Worm (Caenorhabditis elegans) whole organism, young adult: Measurements from ENCODE around the gene srx-76.

Source experiments
- F33H1.4 ChIP-seq: fragments of 200-800 bp; sonication (Bioruptor generic); IDR thresholded peaks from 2 replicates; pipeline ENCODE4 v1.3.6; 2022; ENCODE audit warnings: missing genetic modification reagents, missing genetic modification characterization, missing compliant biosample characterization
- F57A8.1 ChIP-seq: fragments of 200-800 bp; sonication (Bioruptor generic); optimal IDR thresholded peaks from 2 replicates; lab custom pipeline; 2018; ENCODE audit warnings: mild to moderate bottlenecking, missing genetic modification characterization, moderate library complexity, missing compliant biosample characterization
- atf-7 ChIP-seq: sonication (generic microtip); optimal IDR thresholded peaks from 2 replicates; lab custom pipeline; 2017; ENCODE audit warnings: mild to moderate bottlenecking, missing genetic modification characterization, missing compliant biosample characterization
- athp-1 ChIP-seq: sonication (generic microtip); optimal IDR thresholded peaks from 2 replicates; lab custom pipeline; 2017; ENCODE audit warnings: mild to moderate bottlenecking, missing genetic modification characterization, missing compliant biosample characterization
- attf-5 ChIP-seq: fragments of 200-800 bp; sonication (Bioruptor generic); optimal IDR thresholded peaks from 2 replicates; lab custom pipeline; 2018; ENCODE audit warnings: mild to moderate bottlenecking, missing genetic modification characterization, missing compliant biosample characterization
- cebp-1 ChIP-seq, 2 experiments: fragments of 200-800 bp in 1 of 2; sonication (Bioruptor generic) in 1 of 2; sonication (generic microtip) in 1 of 2; IDR thresholded peaks in 1 of 2; optimal IDR thresholded peaks in 1 of 2; 2 replicates each; pipeline versions ENCODE4 v1.3.6 to Lab custom; 2017 to 2022; ENCODE audit warnings: missing compliant biosample characterization in 2 of 2, missing genetic modification characterization in 2 of 2, mild to moderate bottlenecking in 1 of 2, missing genetic modification reagents in 1 of 2, moderate library complexity in 1 of 2
- ceh-100 ChIP-seq: fragments of 200-800 bp; sonication (Bioruptor generic); IDR thresholded peaks from 2 replicates; pipeline ENCODE4 v1.3.6; 2022; ENCODE audit warnings: missing genetic modification reagents, missing genetic modification characterization, missing compliant biosample characterization
- ceh-27 ChIP-seq: fragments of 200-800 bp; sonication (Bioruptor generic); optimal IDR thresholded peaks from 2 replicates; lab custom pipeline; 2018; ENCODE audit warnings: mild to moderate bottlenecking, missing genetic modification characterization, moderate library complexity, missing compliant biosample characterization
- ceh-79 ChIP-seq: sonication (generic microtip); optimal IDR thresholded peaks from 2 replicates; lab custom pipeline; 2017; ENCODE audit warnings: mild to moderate bottlenecking, missing genetic modification characterization, missing compliant biosample characterization
- dox-1 ChIP-seq: fragments of 200-800 bp; sonication (Bioruptor generic); IDR thresholded peaks from 2 replicates; pipeline ENCODE4 v1.3.6; 2022; ENCODE audit warnings: missing genetic modification reagents, missing genetic modification characterization, missing compliant biosample characterization
- dpff-1 ChIP-seq: sonication (generic microtip); optimal IDR thresholded peaks from 2 replicates; lab custom pipeline; 2017; ENCODE audit warnings: mild to moderate bottlenecking, missing genetic modification characterization, missing compliant biosample characterization
- dpl-1 ChIP-seq: fragments of 150-350 bp; optimal IDR thresholded peaks from 2 replicates; lab custom pipeline; 2014; ENCODE audit warnings: missing biosample characterization, missing genetic modification reagents, missing genetic modification characterization
- egl-18 ChIP-seq: fragments of 200-800 bp; sonication (Bioruptor generic); IDR thresholded peaks from 2 replicates; pipeline ENCODE4 v1.3.6; 2022; ENCODE audit warnings: missing genetic modification reagents, missing genetic modification characterization, missing compliant biosample characterization
- egl-44 ChIP-seq: fragments of 200-800 bp; sonication (Bioruptor generic); IDR thresholded peaks from 2 replicates; pipeline ENCODE4 v1.3.6; 2022; ENCODE audit warnings: missing genetic modification reagents, missing genetic modification characterization, missing compliant biosample characterization
- egrh-3 ChIP-seq: fragments of 200-800 bp; sonication (Bioruptor generic); IDR thresholded peaks from 2 replicates; pipeline ENCODE4 v1.3.6; 2022; ENCODE audit warnings: missing genetic modification reagents, missing genetic modification characterization, missing compliant biosample characterization
- hlh-12 ChIP-seq: sonication (generic microtip); optimal IDR thresholded peaks from 2 replicates; lab custom pipeline; 2016; ENCODE audit warnings: missing genetic modification characterization, missing compliant biosample characterization
- hmg-1.2 ChIP-seq: fragments of 200-800 bp; sonication (Bioruptor generic); IDR thresholded peaks from 2 replicates; pipeline ENCODE4 v1.3.6; 2022; ENCODE audit warnings: missing genetic modification reagents, missing genetic modification characterization, missing compliant biosample characterization
- hsf-1 ChIP-seq: fragments of 200-800 bp; sonication (Bioruptor generic); IDR thresholded peaks from 2 replicates; pipeline ENCODE4 v1.3.6; 2022; ENCODE audit warnings: missing genetic modification reagents, missing genetic modification characterization, missing compliant biosample characterization
- lag-1 ChIP-seq: fragments of 200-800 bp; sonication (Bioruptor generic); IDR thresholded peaks from 2 replicates; pipeline ENCODE4 v1.3.6; 2022; ENCODE audit warnings: missing genetic modification reagents, missing genetic modification characterization, missing compliant biosample characterization
- let-526 ChIP-seq: fragments of 200-800 bp; sonication (Bioruptor generic); IDR thresholded peaks from 2 replicates; pipeline ENCODE4 v1.3.6; 2022; ENCODE audit warnings: missing genetic modification reagents, missing genetic modification characterization, missing compliant biosample characterization
- let-607 ChIP-seq, 2 experiments: fragments of 200-800 bp in 1 of 2; sonication (Bioruptor generic) in 1 of 2; sonication (generic microtip) in 1 of 2; optimal IDR thresholded peaks; 2 replicates each; lab custom pipeline; 2016 to 2018; ENCODE audit warnings: mild to moderate bottlenecking in 2 of 2, missing compliant biosample characterization in 2 of 2, missing genetic modification characterization in 2 of 2, moderate library complexity in 2 of 2, missing genotype in 1 of 2
- lin-35 ChIP-seq, 3 experiments: fragments of 150-350 bp in 2 of 3; sonication (generic microtip) in 1 of 3; optimal IDR thresholded peaks; 2 replicates each; lab custom pipeline; 2014 to 2018; ENCODE audit warnings: missing biosample characterization in 3 of 3, missing genetic modification characterization in 3 of 3, missing genetic modification reagents in 3 of 3
- lin-54 ChIP-seq: fragments of 200-800 bp; sonication (Bioruptor generic); optimal IDR thresholded peaks from 2 replicates; lab custom pipeline; 2018; ENCODE audit warnings: mild to moderate bottlenecking, missing genetic modification characterization, missing compliant biosample characterization
- mxl-1 ChIP-seq: sonication (generic microtip); optimal IDR thresholded peaks from 2 replicates; lab custom pipeline; 2016; ENCODE audit warnings: missing genetic modification characterization, missing compliant biosample characterization
- nfya-1 ChIP-seq: sonication (generic microtip); optimal IDR thresholded peaks from 2 replicates; lab custom pipeline; 2017; ENCODE audit warnings: antibody characterized with exemption, missing compliant biosample characterization, missing genetic modification characterization, borderline replicate concordance; ENCODE audit not compliant: insufficient read depth
- nhr-27 ChIP-seq: fragments of 200-800 bp; sonication (Bioruptor generic); optimal IDR thresholded peaks from 2 replicates; lab custom pipeline; 2018; ENCODE audit warnings: mild to moderate bottlenecking, missing genetic modification characterization, moderate library complexity, missing compliant biosample characterization
- nhr-80 ChIP-seq: sonication (generic microtip); optimal IDR thresholded peaks from 2 replicates; lab custom pipeline; 2016; ENCODE audit warnings: missing genetic modification characterization, missing compliant biosample characterization
- nhr-90 ChIP-seq: sonication (generic microtip); optimal IDR thresholded peaks from 2 replicates; lab custom pipeline; 2016; ENCODE audit warnings: missing genotype, mild to moderate bottlenecking, missing genetic modification characterization, missing compliant biosample characterization
- pbrm-1 ChIP-seq: fragments of 200-800 bp; sonication (Bioruptor generic); IDR thresholded peaks from 2 replicates; pipeline ENCODE4 v1.3.6; 2022; ENCODE audit warnings: missing genetic modification reagents, missing genetic modification characterization, missing compliant biosample characterization
- snpc-1.1 ChIP-seq: sonication (generic microtip); optimal IDR thresholded peaks from 2 replicates; lab custom pipeline; 2017; ENCODE audit warnings: missing genetic modification characterization, mild to moderate bottlenecking, missing compliant biosample characterization, antibody characterized with exemption, moderate library complexity, missing genotype, missing genetic modification reagents; ENCODE audit not compliant: insufficient read depth
- snpc-3.4 ChIP-seq: sonication (generic microtip); optimal IDR thresholded peaks from 2 replicates; lab custom pipeline; 2017; ENCODE audit warnings: missing genetic modification characterization, mild to moderate bottlenecking, missing compliant biosample characterization, antibody characterized with exemption, moderate library complexity, missing genotype, missing genetic modification reagents
- somi-1 ChIP-seq: fragments of 200-800 bp; sonication (Bioruptor generic); optimal IDR thresholded peaks from 2 replicates; lab custom pipeline; 2018; ENCODE audit warnings: mild to moderate bottlenecking, missing genetic modification characterization, missing compliant biosample characterization
- tlf-1 ChIP-seq: fragments of 200-800 bp; sonication (Bioruptor generic); optimal IDR thresholded peaks from 2 replicates; lab custom pipeline; 2018; ENCODE audit warnings: mild to moderate bottlenecking, missing genetic modification characterization, missing compliant biosample characterization
- zfh-2 ChIP-seq: fragments of 200-800 bp; sonication (Bioruptor generic); conservative IDR thresholded peaks from 2 replicates; pipeline ENCODE4 v1.3.6; 2022; ENCODE audit warnings: missing genetic modification reagents, missing genetic modification characterization, missing compliant biosample characterization
- ztf-18 ChIP-seq: sonication (generic microtip); optimal IDR thresholded peaks from 2 replicates; lab custom pipeline; 2016; ENCODE audit warnings: missing genotype, mild to moderate bottlenecking, missing genetic modification characterization, missing compliant biosample characterization
- ztf-26 ChIP-seq: sonication (generic microtip); optimal IDR thresholded peaks from 2 replicates; lab custom pipeline; 2017; ENCODE audit warnings: missing genetic modification characterization, missing compliant biosample characterization
- ztf-28 ChIP-seq: fragments of 200-800 bp; sonication (Bioruptor generic); IDR thresholded peaks from 2 replicates; pipeline ENCODE4 v1.3.6; 2022; ENCODE audit warnings: missing genetic modification reagents, missing genetic modification characterization, missing compliant biosample characterization

The srx-76 gene

ce11 chrV:11937710-11938109 is 46.1 kb downstream of the srx-76 start, which contains the start of gene gpla-1:
Gene gpla-1 (minus strand): TSS chrV:11937810.
- no peak for TF ChIP-seq nfya-1 (tag; lab: Kevin White, UChicago)
- no peak for TF ChIP-seq F57A8.1 (GFP tag; lab: Kevin White, UChicago)
- no peak for TF ChIP-seq athp-1 (tag; lab: Kevin White, UChicago)
- no peak for TF ChIP-seq somi-1 (GFP tag; lab: Kevin White, UChicago)
- no peak for TF ChIP-seq dpff-1 (tag; lab: Kevin White, UChicago)
- TF ChIP-seq nhr-27 = no peak
- no peak for TF ChIP-seq cebp-1 (GFP tag; IDR thresholded peaks at IDR 0.05; lab: Robert Waterston, UW)
- no peak for TF ChIP-seq cebp-1 (tag; optimal IDR thresholded peaks at IDR 0.05; lab: Kevin White, UChicago)
- no peak for TF ChIP-seq lag-1
- TF ChIP-seq ceh-79 = no peak
- no peak for TF ChIP-seq pbrm-1 (GFP tag; lab: Robert Waterston, UW)
- TF ChIP-seq snpc-3.4 (tag; lab: Kevin White, UChicago) = no peak
- no peak for TF ChIP-seq ztf-28 (GFP tag; lab: Robert Waterston, UW)
- no peak for TF ChIP-seq zfh-2
- TF ChIP-seq hsf-1 (GFP tag; lab: Robert Waterston, UW) = no peak

- TF ChIP-seq dpl-1 = no peak
- no peak for TF ChIP-seq attf-5 (GFP tag; lab: Kevin White, UChicago)
- TF ChIP-seq let-526 = no peak
- no peak for TF ChIP-seq ceh-100 (GFP tag; lab: Robert Waterston, UW)
- no peak for TF ChIP-seq nhr-90
- TF ChIP-seq snpc-1.1 (tag; lab: Kevin White, UChicago) = no peak
- no peak for TF ChIP-seq F33H1.4
- TF ChIP-seq lin-54 = no peak
- no peak for TF ChIP-seq let-607 (tag; optimal IDR thresholded peaks at IDR 0.05; lab: Kevin White, UChicago)
- no peak for TF ChIP-seq egl-18
- TF ChIP-seq mxl-1 = no peak
- no peak for TF ChIP-seq hsf-1 (GFP tag; lab: Robert Waterston, UW)
- TF ChIP-seq hmg-1.2 = no peak
- TF ChIP-seq ztf-18 = no peak
- no peak for TF ChIP-seq lin-35 (GFP tag; optimal IDR thresholded peaks at IDR 0.05; lab: Kevin White, UChicago)
- no peak for TF ChIP-seq egrh-3 (GFP tag; lab: Robert Waterston, UW)
These were observed 48.7 kb downstream of the srx-76 start for ce11 chrV:11940329-11940728.

ce11 chrV:11941664-11942063 is 50.1 kb downstream of the srx-76 start:
- TF ChIP-seq somi-1 (GFP tag; lab: Kevin White, UChicago) (no peak), nfya-1 (tag; lab: Kevin White, UChicago) (no peak), tlf-1 (GFP tag; lab: Kevin White, UChicago) (no peak), ceh-27 (GFP tag; lab: Kevin White, UChicago) (no peak), egl-44 (GFP tag; lab: Robert Waterston, UW) (no peak), nhr-80 (peak; percentile 84), dox-1 (GFP tag; lab: Robert Waterston, UW) (no peak), ztf-26 (tag; lab: Kevin White, UChicago) (no peak), hlh-12 (tag; lab: Kevin White, UChicago) (no peak), atf-7 (tag; lab: Kevin White, UChicago) (peak; percentile 70)
- TF ChIP-seq, all 124 proteins: peak for 2
